Worm (Caenorhabditis elegans) whole organism, L3 larva: Measurements from ENCODE around the gene ogt-1.

Source experiments
- R02D3.7 ChIP-seq: fragments of 150-350 bp; optimal IDR thresholded peaks from 2 replicates; lab custom pipeline; 2014; ENCODE audit warnings: missing biosample characterization, missing genetic modification characterization
- ZK546.5 ChIP-seq: sonication (generic microtip); optimal IDR thresholded peaks from 2 replicates; lab custom pipeline; 2017; ENCODE audit warnings: missing biosample characterization, missing genetic modification characterization
- aly-2 ChIP-seq: fragments of 150-350 bp; optimal IDR thresholded peaks from 2 replicates; lab custom pipeline; 2014; ENCODE audit warnings: missing biosample characterization, missing genetic modification characterization
- ama-1 ChIP-seq: fragments of 150-350 bp; optimal IDR thresholded peaks from 2 replicates; lab custom pipeline; 2018
- ceh-16 ChIP-seq: sonication (generic microtip); optimal IDR thresholded peaks from 2 replicates; lab custom pipeline; 2017; ENCODE audit warnings: missing biosample characterization, missing genetic modification characterization
- ceh-28 ChIP-seq: fragments of 150-350 bp; optimal IDR thresholded peaks from 2 replicates; lab custom pipeline; 2014; ENCODE audit warnings: missing biosample characterization, missing genetic modification reagents, missing genetic modification characterization
- ceh-9 ChIP-seq: sonication (generic microtip); optimal IDR thresholded peaks from 2 replicates; lab custom pipeline; 2018; ENCODE audit warnings: missing biosample characterization, missing genetic modification characterization
- egl-27 ChIP-seq: sonication (generic microtip); optimal IDR thresholded peaks from 4 replicates; lab custom pipeline; 2017; ENCODE audit warnings: missing biosample characterization, missing genetic modification reagents, missing genetic modification characterization
- egl-5 ChIP-seq: fragments of 150-350 bp; optimal IDR thresholded peaks from 2 replicates; lab custom pipeline; 2017; ENCODE audit warnings: missing biosample characterization, missing genetic modification reagents, missing genetic modification characterization, inconsistent platforms
- elt-1 ChIP-seq: fragments of 150-350 bp; optimal IDR thresholded peaks from 2 replicates; lab custom pipeline; 2014; ENCODE audit warnings: missing biosample characterization, missing genetic modification characterization
- elt-2 ChIP-seq: sonication (generic microtip); optimal IDR thresholded peaks from 2 replicates; lab custom pipeline; 2016; ENCODE audit warnings: missing genetic modification reagents, mild to moderate bottlenecking, missing genetic modification characterization, missing compliant biosample characterization
- elt-3 ChIP-seq, 3 experiments: fragments of 150-350 bp in 1 of 3; sonication (generic microtip) in 2 of 3; optimal IDR thresholded peaks; 2 replicates in 2 of 3; 4 replicates in 1 of 3; lab custom pipeline; 2014 to 2017; ENCODE audit warnings: missing biosample characterization in 3 of 3, missing genetic modification characterization in 3 of 3
- fkh-10 ChIP-seq: sonication (generic microtip); optimal IDR thresholded peaks from 2 replicates; lab custom pipeline; 2017; ENCODE audit warnings: missing biosample characterization, missing genetic modification reagents, missing genetic modification characterization
- fkh-2 ChIP-seq: fragments of 150-350 bp; optimal IDR thresholded peaks from 2 replicates; lab custom pipeline; 2014; ENCODE audit warnings: missing biosample characterization, missing genetic modification reagents, missing genetic modification characterization
- fos-1 ChIP-seq: fragments of 150-350 bp; optimal IDR thresholded peaks from 2 replicates; lab custom pipeline; 2014; ENCODE audit warnings: missing biosample characterization, missing genetic modification characterization
- hmg-11 ChIP-seq: sonication (generic microtip); optimal IDR thresholded peaks from 2 replicates; lab custom pipeline; 2016; ENCODE audit warnings: missing genetic modification characterization, missing compliant biosample characterization
- lin-15B ChIP-seq: fragments of 150-350 bp; optimal IDR thresholded peaks from 2 replicates; lab custom pipeline; 2014; ENCODE audit warnings: missing biosample characterization, missing genetic modification characterization
- lsy-12 ChIP-seq: sonication (generic microtip); optimal IDR thresholded peaks from 2 replicates; lab custom pipeline; 2016; ENCODE audit warnings: mild to moderate bottlenecking, missing genetic modification characterization, missing compliant biosample characterization
- mdl-1 ChIP-seq: fragments of 150-350 bp; optimal IDR thresholded peaks from 2 replicates; lab custom pipeline; 2014; ENCODE audit warnings: missing biosample characterization, missing genetic modification characterization
- nfya-1 ChIP-seq: sonication (generic microtip); optimal IDR thresholded peaks from 2 replicates; lab custom pipeline; 2017; ENCODE audit warnings: missing genetic modification characterization, mild to moderate bottlenecking, missing compliant biosample characterization, antibody characterized with exemption, moderate library complexity; ENCODE audit not compliant: insufficient read depth
- nhr-11 ChIP-seq: fragments of 150-350 bp; optimal IDR thresholded peaks from 2 replicates; lab custom pipeline; 2014; ENCODE audit warnings: missing biosample characterization, missing genetic modification characterization
- nhr-12 ChIP-seq: fragments of 150-350 bp; optimal IDR thresholded peaks from 2 replicates; lab custom pipeline; 2014; ENCODE audit warnings: missing biosample characterization, missing genetic modification characterization
- nhr-25 ChIP-seq: sonication (generic microtip); optimal IDR thresholded peaks from 2 replicates; lab custom pipeline; 2017; ENCODE audit warnings: missing biosample characterization, missing genetic modification characterization
- nhr-28 ChIP-seq: fragments of 150-350 bp; optimal IDR thresholded peaks from 2 replicates; lab custom pipeline; 2014; ENCODE audit warnings: missing biosample characterization, missing genetic modification characterization
- nhr-43 ChIP-seq: sonication (generic microtip); optimal IDR thresholded peaks from 2 replicates; lab custom pipeline; 2016; ENCODE audit warnings: mild to moderate bottlenecking, missing genetic modification characterization, missing compliant biosample characterization; ENCODE audit not compliant: poor library complexity, severe bottlenecking
- nhr-67 ChIP-seq: fragments of 150-350 bp; optimal IDR thresholded peaks from 2 replicates; lab custom pipeline; 2014; ENCODE audit warnings: missing biosample characterization, missing genetic modification characterization
- nhr-76 ChIP-seq: fragments of 150-350 bp; sonication (generic microtip); optimal IDR thresholded peaks from 5 replicates; lab custom pipeline; 2014; ENCODE audit warnings: missing biosample characterization, missing genetic modification characterization
- nhr-77 ChIP-seq: fragments of 150-350 bp; optimal IDR thresholded peaks from 2 replicates; lab custom pipeline; 2014; ENCODE audit warnings: missing biosample characterization, missing genetic modification characterization
- pha-4 ChIP-seq: fragments of 150-350 bp; optimal IDR thresholded peaks from 2 replicates; lab custom pipeline; 2014; ENCODE audit warnings: missing biosample characterization, missing genetic modification reagents, missing genetic modification characterization
- pqm-1 ChIP-seq: fragments of 150-350 bp; optimal IDR thresholded peaks from 2 replicates; lab custom pipeline; 2017; ENCODE audit warnings: missing biosample characterization, missing genetic modification characterization, inconsistent platforms
- sea-2 ChIP-seq: fragments of 150-350 bp; sonication (generic microtip); optimal IDR thresholded peaks from 4 replicates; lab custom pipeline; 2014; ENCODE audit warnings: missing biosample characterization, missing genetic modification reagents, missing genetic modification characterization
- skn-1 ChIP-seq: fragments of 150-350 bp; optimal IDR thresholded peaks from 2 replicates; lab custom pipeline; 2014; ENCODE audit warnings: missing biosample characterization, missing genetic modification characterization
- snpc-4 ChIP-seq: fragments of 150-350 bp; optimal IDR thresholded peaks from 2 replicates; lab custom pipeline; 2014; ENCODE audit warnings: missing biosample characterization, missing genetic modification characterization
- tbx-2 ChIP-seq: sonication (generic microtip); optimal IDR thresholded peaks from 2 replicates; lab custom pipeline; 2016; ENCODE audit warnings: mild to moderate bottlenecking, missing genetic modification characterization, missing compliant biosample characterization
- unc-39 ChIP-seq: sonication (generic microtip); optimal IDR thresholded peaks from 4 replicates; lab custom pipeline; 2017; ENCODE audit warnings: missing biosample characterization, missing genetic modification characterization
- unc-62 ChIP-seq: fragments of 150-350 bp; sonication (generic microtip); optimal IDR thresholded peaks from 4 replicates; lab custom pipeline; 2014; ENCODE audit warnings: missing biosample characterization, missing genetic modification reagents, missing genetic modification characterization
- ztf-4 ChIP-seq: fragments of 150-350 bp; optimal IDR thresholded peaks from 2 replicates; lab custom pipeline; 2014; ENCODE audit warnings: missing biosample characterization, missing genetic modification characterization

ogt-1 gene

DNA sequence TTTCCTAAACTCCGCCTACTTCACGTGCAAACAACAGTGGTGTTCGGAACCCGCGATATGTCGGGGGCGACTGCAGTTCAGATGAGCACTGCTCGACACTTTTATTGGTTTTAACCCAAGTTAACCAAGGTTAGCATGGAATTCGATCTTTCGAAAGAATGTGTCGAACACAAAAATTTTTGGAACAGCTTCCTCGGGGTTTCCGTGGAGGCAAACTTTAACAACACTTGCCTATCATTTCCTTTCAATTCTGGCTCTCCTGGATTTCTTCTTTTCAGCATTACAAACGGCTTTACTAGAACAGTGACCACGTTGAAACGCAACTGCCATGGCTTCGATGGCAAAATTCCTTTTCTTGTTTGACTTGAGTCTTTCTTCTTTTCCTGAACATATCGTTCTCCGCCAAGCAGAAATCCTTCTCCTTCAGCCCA lies 12.3 kb downstream of the ogt-1 start (continued):
- no peak for TF ChIP-seq ceh-9 (tag; lab: Kevin White, UChicago)

DNA sequence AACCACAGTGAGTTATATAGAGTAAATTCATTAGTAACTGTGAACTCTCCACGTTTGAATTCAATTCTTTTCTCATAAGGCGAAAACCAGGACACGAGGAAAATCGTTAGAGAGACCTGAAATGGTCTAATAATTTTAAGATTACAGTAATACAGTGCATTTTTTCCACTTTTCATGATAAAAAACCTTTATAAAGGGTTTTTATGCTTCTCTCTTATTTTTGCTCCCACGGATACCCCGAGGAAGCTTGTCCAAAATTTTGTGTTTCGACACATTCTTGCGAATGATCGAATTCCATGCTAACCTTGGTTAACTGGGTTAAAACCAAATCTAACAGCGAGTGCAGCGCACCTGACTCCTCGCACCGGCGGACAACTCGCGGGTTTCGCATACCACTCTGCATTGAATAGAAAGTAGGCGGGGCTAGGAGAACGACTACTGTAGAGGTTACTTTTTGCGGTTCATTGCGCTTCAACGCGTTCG lies 13.3 kb downstream of the ogt-1 start:
- TF ChIP-seq nhr-12 (tag; lab: Kevin White, UChicago) (no peak), nfya-1 (tag; lab: Kevin White, UChicago) (peak; percentile 72), aly-2 (tag; lab: Kevin White, UChicago) (no peak), egl-5 (tag; lab: Kevin White, UChicago) (no peak), ztf-4 (tag; lab: Kevin White, UChicago) (no peak), nhr-43 (tag; lab: Kevin White, UChicago) (peak; percentile 43), elt-2 (tag; lab: Kevin White, UChicago) (peak; percentile 17), nhr-25 (tag; lab: Kevin White, UChicago) (peak; percentile 70), ZK546.5 (no peak), ama-1 (lab: Kevin White, UChicago) (peak; percentile 25), elt-1 (tag; lab: Kevin White, UChicago) (no peak), mdl-1 (tag; lab: Kevin White, UChicago) (no peak), R02D3.7 (tag; lab: Kevin White, UChicago) (peak; percentile 31), lsy-12 (tag; lab: Kevin White, UChicago) (peak; percentile 20), tbx-2 (peak; percentile 11), fos-1 (no peak), skn-1 (tag; lab: Kevin White, UChicago) (no peak), sea-2 (GFP tag; lab: Kevin White, UChicago) (no peak), snpc-4 (tag; lab: Kevin White, UChicago) (peak; percentile 96), pqm-1 (tag; lab: Kevin White, UChicago) (peak; percentile 4), nhr-11 (tag; lab: Kevin White, UChicago) (no peak), pha-4 (no peak), unc-62 (GFP tag; lab: Kevin White, UChicago) (no peak), nhr-28 (tag; lab: Kevin White, UChicago) (no peak)

DNA sequence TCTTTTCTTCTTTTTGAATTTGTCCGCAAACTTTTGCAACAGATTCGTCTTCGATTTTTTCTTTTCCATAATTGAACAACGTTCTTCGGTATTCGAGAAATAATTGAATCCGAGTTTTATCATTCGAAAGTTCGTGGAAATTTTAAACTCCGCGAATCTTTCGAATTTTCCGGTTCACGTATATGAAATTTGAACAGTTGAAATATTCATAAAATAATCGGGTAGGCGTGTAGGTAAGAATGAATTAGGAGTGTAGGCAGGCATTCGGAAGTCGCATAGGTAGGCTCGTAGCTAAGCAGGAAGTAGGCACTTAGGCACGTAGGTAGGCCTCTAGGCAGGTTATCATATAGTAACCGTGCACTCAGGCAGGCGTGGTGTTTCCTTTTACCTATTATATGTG lies 15.4 kb downstream of the ogt-1 start, which contains the start of gene B0280.11:
Gene B0280.11 (minus strand): TSS at position 101 of the 400 bp plus-strand sequence.
- TF ChIP-seq ceh-16, result no peak
- no peak for TF ChIP-seq elt-3 (tag; optimal IDR thresholded peaks at IDR 0.05; lab: Kevin White, UChicago)
- TF ChIP-seq tbx-2, result no peak
- no peak for TF ChIP-seq snpc-4 (tag; lab: Kevin White, UChicago)
- no peak for TF ChIP-seq lin-15B (tag; lab: Kevin White, UChicago)
- no peak for TF ChIP-seq nhr-67 (tag; lab: Kevin White, UChicago)
- TF ChIP-seq ZK546.5, result no peak
- no peak for TF ChIP-seq ceh-28 (tag; lab: Kevin White, UChicago)
- TF ChIP-seq ztf-4 (tag; lab: Kevin White, UChicago), result no peak
- TF ChIP-seq unc-62 (GFP tag; lab: Kevin White, UChicago), result no peak
- no peak for TF ChIP-seq nhr-76 (tag; lab: Kevin White, UChicago)
- no peak for TF ChIP-seq fos-1
- no peak for TF ChIP-seq elt-2 (tag; lab: Kevin White, UChicago)
- TF ChIP-seq egl-5 (tag; lab: Kevin White, UChicago), result no peak
- no peak for TF ChIP-seq fkh-2 (tag; lab: Kevin White, UChicago)
- TF ChIP-seq sea-2 (GFP tag; lab: Kevin White, UChicago), result no peak
- TF ChIP-seq lsy-12 (tag; lab: Kevin White, UChicago), result no peak

DNA sequence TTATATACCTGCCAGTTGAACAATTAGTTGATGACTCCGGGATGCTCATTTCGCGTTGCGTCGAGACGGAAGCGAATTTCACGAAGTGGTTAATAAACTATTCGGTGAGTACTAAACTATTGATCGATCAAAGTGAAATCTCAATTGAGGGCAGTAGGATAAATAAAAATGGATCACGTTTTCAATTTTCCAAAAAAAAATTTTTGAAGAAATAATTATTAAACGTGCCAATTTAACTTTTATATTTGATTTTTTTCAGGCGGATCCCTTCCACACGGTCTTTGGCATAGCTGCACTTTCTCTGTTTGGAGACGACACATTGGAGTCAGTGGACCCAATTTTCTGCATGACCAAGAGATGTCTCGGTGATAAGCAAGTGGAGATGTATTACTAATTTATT lies 17.6 kb downstream of the ogt-1 start, which contains the start of gene B0280.17:
Gene B0280.17 (minus strand): TSS at position 101 of the 400 bp plus-strand sequence.
- TF ChIP-seq fkh-10 (GFP tag; lab: Kevin White, UChicago), result no peak
- TF ChIP-seq nfya-1 (tag; lab: Kevin White, UChicago), result no peak
- no peak for TF ChIP-seq nhr-25 (tag; lab: Kevin White, UChicago)
- TF ChIP-seq elt-2 (tag; lab: Kevin White, UChicago), result no peak
- no peak for TF ChIP-seq nhr-28 (tag; lab: Kevin White, UChicago)
- no peak for TF ChIP-seq ZK546.5
- TF ChIP-seq nhr-11 (tag; lab: Kevin White, UChicago), result no peak
- TF ChIP-seq hmg-11 (tag; lab: Kevin White, UChicago), result no peak
- TF ChIP-seq nhr-12 (tag; lab: Kevin White, UChicago), result no peak
- no peak for TF ChIP-seq ceh-9 (tag; lab: Kevin White, UChicago)
- no peak for TF ChIP-seq pha-4
- TF ChIP-seq ama-1 (lab: Kevin White, UChicago), result no peak
- no peak for TF ChIP-seq nhr-77
- TF ChIP-seq egl-27, result no peak
- no peak for TF ChIP-seq unc-39 (tag; lab: Kevin White, UChicago)
